Fruit fly (Drosophila melanogaster) whole organism, embryonic: ENCODE data around the gene Pc.

ENCODE experiments used
- CG10209 ChIP-seq: fragments of 200-800 bp; sonication (Bioruptor generic); optimal IDR thresholded peaks from 3 replicates; lab custom pipeline; 2017; ENCODE audit warnings: missing biosample characterization, mild to moderate bottlenecking, missing genetic modification characterization, missing genetic modification reagents
- CG11247 ChIP-seq: fragments of 200-800 bp; sonication (Bioruptor generic); IDR thresholded peaks from 2 replicates; pipeline ENCODE4 v1.3.6; 2022; ENCODE audit warnings: missing biosample characterization, missing genetic modification characterization
- CG12299 ChIP-seq: fragments of 200-800 bp; sonication (Bioruptor generic); optimal IDR thresholded peaks from 2 replicates; lab custom pipeline; 2018; ENCODE audit warnings: missing biosample characterization, mild to moderate bottlenecking, missing genetic modification characterization
- CG1233 ChIP-seq: fragments of 200-800 bp; sonication (Bioruptor generic); optimal IDR thresholded peaks from 4 replicates; lab custom pipeline; 2018; ENCODE audit warnings: missing biosample characterization, mild to moderate bottlenecking, missing genetic modification characterization
- CG13624 ChIP-seq: fragments of 200-800 bp; sonication (Bioruptor generic); optimal IDR thresholded peaks from 2 replicates; lab custom pipeline; 2016; ENCODE audit warnings: missing biosample characterization, missing genetic modification characterization
- CG17328 ChIP-seq: fragments of 200-800 bp; sonication (Bioruptor generic); IDR thresholded peaks from 2 replicates; pipeline ENCODE4 v1.3.6; 2022; ENCODE audit warnings: missing biosample characterization, missing genetic modification characterization
- CG17361 ChIP-seq: fragments of 200-800 bp; sonication (Bioruptor generic); IDR thresholded peaks from 3 replicates; pipeline ENCODE4 v1.3.6; 2022; ENCODE audit warnings: missing biosample characterization, missing genetic modification characterization
- CG2875 ChIP-seq: fragments of 200-800 bp; sonication (Bioruptor generic); optimal IDR thresholded peaks from 2 replicates; lab custom pipeline; 2017; ENCODE audit warnings: missing biosample characterization, mild to moderate bottlenecking, missing genetic modification characterization, missing genetic modification reagents
- CG32532 ChIP-seq: fragments of 200-800 bp; sonication (Bioruptor generic); IDR thresholded peaks from 2 replicates; pipeline ENCODE4 v1.3.6; 2022; ENCODE audit warnings: missing biosample characterization, missing genetic modification characterization
- CG33557 ChIP-seq: fragments of 200-800 bp; sonication (Bioruptor generic); optimal IDR thresholded peaks from 2 replicates; lab custom pipeline; 2019; ENCODE audit warnings: missing biosample characterization, mild to moderate bottlenecking, missing genetic modification characterization, moderate library complexity
- CG3995 ChIP-seq: fragments of 200-800 bp; sonication (Bioruptor generic); optimal IDR thresholded peaks from 3 replicates; lab custom pipeline; 2016; ENCODE audit warnings: missing biosample characterization, missing genetic modification characterization
- CG4360 ChIP-seq: fragments of 200-800 bp; sonication (Bioruptor generic); IDR thresholded peaks from 2 replicates; pipeline ENCODE4 v1.3.6; 2022; ENCODE audit warnings: missing biosample characterization, missing genetic modification characterization
- CG43689 ChIP-seq: fragments of 200-800 bp; sonication (Bioruptor generic); IDR thresholded peaks from 2 replicates; pipeline ENCODE4 v1.3.6; 2022; ENCODE audit warnings: missing biosample characterization, missing genetic modification characterization
- CG6254 ChIP-seq: fragments of 200-800 bp; sonication (Bioruptor generic); optimal IDR thresholded peaks from 3 replicates; lab custom pipeline; 2017; ENCODE audit warnings: mild to moderate bottlenecking, missing biosample characterization, missing genetic modification reagents, missing genetic modification characterization
- CG6813 ChIP-seq: fragments of 200-800 bp; sonication (Bioruptor generic); optimal IDR thresholded peaks from 2 replicates; lab custom pipeline; 2017; ENCODE audit warnings: missing biosample characterization, missing genetic modification characterization, mild to moderate bottlenecking, moderate library complexity, missing genetic modification reagents
- CG7556 ChIP-seq: fragments of 200-800 bp; sonication (Bioruptor generic); optimal IDR thresholded peaks from 2 replicates; lab custom pipeline; 2017; ENCODE audit warnings: missing biosample characterization, mild to moderate bottlenecking, missing genetic modification characterization
- CG9817 ChIP-seq: fragments of 200-800 bp; sonication (Bioruptor generic); optimal IDR thresholded peaks from 2 replicates; lab custom pipeline; 2018; ENCODE audit warnings: missing biosample characterization, mild to moderate bottlenecking, missing genetic modification characterization, moderate library complexity
- CG9932 ChIP-seq: fragments of 200-800 bp; sonication (Bioruptor generic); IDR thresholded peaks from 2 replicates; pipeline ENCODE4 v1.3.6; 2022; ENCODE audit warnings: missing biosample characterization, missing genetic modification characterization
- D19A ChIP-seq: fragments of 200-800 bp; optimal IDR thresholded peaks from 3 replicates; lab custom pipeline; 2019; ENCODE audit warnings: missing biosample characterization, mild to moderate bottlenecking, missing genetic modification characterization, moderate library complexity
- Dek ChIP-seq: fragments of 200-800 bp; sonication (Bioruptor generic); optimal IDR thresholded peaks from 3 replicates; lab custom pipeline; 2019; ENCODE audit warnings: missing biosample characterization, mild to moderate bottlenecking, missing genetic modification characterization, moderate library complexity
- Hr51 ChIP-seq, 2 experiments: fragments of 200-800 bp; sonication (Bioruptor generic); optimal IDR thresholded peaks; 2 replicates in 1 of 2; 3 replicates in 1 of 2; lab custom pipeline; 2016 to 2018; ENCODE audit warnings: missing biosample characterization in 2 of 2, missing genetic modification characterization in 2 of 2, mild to moderate bottlenecking in 1 of 2, moderate library complexity in 1 of 2
- Max ChIP-seq: fragments of 200-800 bp; sonication (Bioruptor generic); optimal IDR thresholded peaks from 2 replicates; lab custom pipeline; 2016; ENCODE audit warnings: missing biosample characterization, mild to moderate bottlenecking, missing genetic modification characterization
- Pdp1 ChIP-seq, 2 experiments: fragments of 200-800 bp; sonication (Bioruptor generic); optimal IDR thresholded peaks; 3 replicates each; lab custom pipeline; 2016; ENCODE audit warnings: missing biosample characterization in 2 of 2, missing genetic modification characterization in 2 of 2, mild to moderate bottlenecking in 1 of 2, moderate library complexity in 1 of 2
- Stat92E ChIP-seq, 3 experiments: fragments of >200 bp in 2 of 3; fragments of 200-800 bp in 1 of 3; sonication (Bioruptor generic) in 1 of 3; optimal IDR thresholded peaks; 2 replicates each; lab custom pipeline; 2017 to 2019; ENCODE audit warnings: missing biosample characterization in 3 of 3, missing genetic modification characterization in 3 of 3, mild to moderate bottlenecking in 1 of 3, moderate library complexity in 1 of 3
- Tbp ChIP-seq: fragments of >200 bp; optimal IDR thresholded peaks from 2 replicates; lab custom pipeline; 2018; ENCODE audit warnings: missing biosample characterization, missing genetic modification characterization
- Trl ChIP-seq, 3 experiments: fragments of >200 bp in 2 of 3; fragments of 200-800 bp in 1 of 3; sonication (Bioruptor generic) in 1 of 3; optimal IDR thresholded peaks; 2 replicates in 1 of 3; 3 replicates in 2 of 3; lab custom pipeline; 2016 to 2017; ENCODE audit warnings: missing biosample characterization in 1 of 3, missing genetic modification characterization in 1 of 3
- Usf ChIP-seq: fragments of 200-800 bp; sonication (Bioruptor generic); optimal IDR thresholded peaks from 2 replicates; lab custom pipeline; 2017; ENCODE audit warnings: missing genotype, missing biosample characterization, missing genetic modification characterization
- YL-1 ChIP-seq: fragments of 200-800 bp; sonication (Bioruptor generic); optimal IDR thresholded peaks from 3 replicates; lab custom pipeline; 2017; ENCODE audit warnings: missing biosample characterization, mild to moderate bottlenecking, missing genetic modification characterization
- ash1 ChIP-seq: fragments of 200-800 bp; sonication (Bioruptor generic); optimal IDR thresholded peaks from 2 replicates; lab custom pipeline; 2018; ENCODE audit warnings: missing biosample characterization, mild to moderate bottlenecking, missing genetic modification characterization
- cg ChIP-seq: fragments of 200-800 bp; sonication (Bioruptor generic); optimal IDR thresholded peaks from 3 replicates; lab custom pipeline; 2019; ENCODE audit warnings: missing biosample characterization, mild to moderate bottlenecking, missing genetic modification characterization, moderate library complexity
- chm ChIP-seq: fragments of 200-800 bp; sonication (Bioruptor generic); IDR thresholded peaks from 2 replicates; pipeline ENCODE4 v1.3.6; 2022; ENCODE audit warnings: missing biosample characterization, missing genetic modification characterization
- crc ChIP-seq: fragments of 200-800 bp; sonication (Bioruptor generic); optimal IDR thresholded peaks from 2 replicates; lab custom pipeline; 2016; ENCODE audit warnings: missing biosample characterization, missing genetic modification characterization
- dm ChIP-seq: fragments of 200-800 bp; sonication (Bioruptor generic); optimal IDR thresholded peaks from 3 replicates; lab custom pipeline; 2016; ENCODE audit warnings: missing biosample characterization, missing genetic modification characterization
- dmrt11E ChIP-seq: fragments of 200-800 bp; sonication (Bioruptor generic); optimal IDR thresholded peaks from 3 replicates; lab custom pipeline; 2018; ENCODE audit warnings: missing biosample characterization, mild to moderate bottlenecking, missing genetic modification characterization, moderate library complexity
- eve ChIP-seq, 2 experiments: fragments of >200 bp; optimal IDR thresholded peaks; 2 replicates each; lab custom pipeline; 2017; ENCODE audit warnings: missing biosample characterization in 2 of 2, missing genetic modification characterization in 2 of 2
- fd3F ChIP-seq: fragments of 200-800 bp; sonication (Bioruptor generic); optimal IDR thresholded peaks from 2 replicates; lab custom pipeline; 2018; ENCODE audit warnings: missing biosample characterization, mild to moderate bottlenecking, missing genetic modification characterization, moderate library complexity
- fd64A ChIP-seq: fragments of 200-800 bp; sonication (Bioruptor generic); optimal IDR thresholded peaks from 3 replicates; lab custom pipeline; 2018; ENCODE audit warnings: missing biosample characterization, mild to moderate bottlenecking, missing genetic modification characterization
- jumu ChIP-seq: fragments of 200-800 bp; sonication (Bioruptor generic); optimal IDR thresholded peaks from 3 replicates; lab custom pipeline; 2016; ENCODE audit warnings: missing biosample characterization, missing genetic modification characterization
- kay ChIP-seq: fragments of 200-800 bp; sonication (Bioruptor generic); optimal IDR thresholded peaks from 2 replicates; lab custom pipeline; 2016; ENCODE audit warnings: missing biosample characterization, missing genetic modification characterization
- oc ChIP-seq: fragments of 200-800 bp; sonication (Bioruptor generic); optimal IDR thresholded peaks from 2 replicates; lab custom pipeline; 2018; ENCODE audit warnings: missing biosample characterization, mild to moderate bottlenecking, missing genetic modification characterization, moderate library complexity
- pros ChIP-seq: fragments of 200-800 bp; sonication (Bioruptor generic); optimal IDR thresholded peaks from 3 replicates; lab custom pipeline; 2019; ENCODE audit warnings: missing biosample characterization, mild to moderate bottlenecking, missing genetic modification characterization, moderate library complexity
- ro ChIP-seq: fragments of 200-800 bp; sonication (Bioruptor generic); IDR thresholded peaks from 2 replicates; pipeline ENCODE4 v1.3.6; 2022; ENCODE audit warnings: missing biosample characterization, missing genetic modification characterization
- schlank ChIP-seq: fragments of 200-800 bp; sonication (Bioruptor generic); optimal IDR thresholded peaks from 2 replicates; lab custom pipeline; 2018; ENCODE audit warnings: missing biosample characterization, mild to moderate bottlenecking, missing genetic modification characterization
- tap ChIP-seq: fragments of 200-800 bp; optimal IDR thresholded peaks from 3 replicates; lab custom pipeline; 2019; ENCODE audit warnings: missing biosample characterization, mild to moderate bottlenecking, missing genetic modification characterization, moderate library complexity
- tio ChIP-seq: fragments of 200-800 bp; sonication (Bioruptor generic); optimal IDR thresholded peaks from 2 replicates; lab custom pipeline; 2017; ENCODE audit warnings: missing biosample characterization, missing genetic modification characterization, inconsistent platforms
- trh ChIP-seq: fragments of 200-800 bp; sonication (Bioruptor generic); optimal IDR thresholded peaks from 2 replicates; lab custom pipeline; 2016; ENCODE audit warnings: missing biosample characterization, missing genetic modification characterization
- unpg ChIP-seq: fragments of 200-800 bp; sonication (Bioruptor generic); optimal IDR thresholded peaks from 3 replicates; lab custom pipeline; 2018; ENCODE audit warnings: missing biosample characterization, mild to moderate bottlenecking, missing genetic modification characterization, moderate library complexity
- wdn ChIP-seq: fragments of 200-800 bp; sonication (Bioruptor generic); IDR thresholded peaks from 2 replicates; pipeline ENCODE4 v1.3.6; 2022; ENCODE audit warnings: missing biosample characterization, missing genetic modification characterization

Pc gene

dm6 chr3L:21279876-21280566 lies 37.8 kb downstream of the Pc start, which contains the start of gene AcCoAS (continued):
- TF ChIP-seq dmrt11E = no peak
- no peak for TF ChIP-seq CG2875 (GFP tag; lab: Kevin White, UChicago)
- peak; percentile 45 for TF ChIP-seq CG13624 (GFP tag; lab: Kevin White, UChicago)
- TF ChIP-seq Hr51 (GFP tag; optimal IDR thresholded peaks at IDR 0.05; lab: Kevin White, UChicago) = peak in 1 of 2 experiments; percentile 1
- TF ChIP-seq CG9932 (GFP tag; lab: Robert Waterston, UW) = peak; percentile 56; the same call in 1 of the 2 replicates
- TF ChIP-seq ash1 (GFP tag; lab: Kevin White, UChicago) = peak; percentile 15
- peak; percentile 59; the same call in 1 of the 2 replicates for TF ChIP-seq CG32532 (GFP tag; lab: Robert Waterston, UW)
- TF ChIP-seq eve (GFP tag; optimal IDR thresholded peaks at IDR 0.05; lab: Kevin White, UChicago) = no peak
- peak; percentile 13 for TF ChIP-seq jumu (GFP tag; lab: Kevin White, UChicago)
- no peak; the same call in 1 of the 2 replicates for TF ChIP-seq CG4360 (GFP tag; lab: Robert Waterston, UW)
- peak; percentile 14 for TF ChIP-seq CG6254 (GFP tag; lab: Kevin White, UChicago)
- TF ChIP-seq D19A (tag; lab: Kevin White, UChicago) = no peak
- no peak for TF ChIP-seq wdn
- TF ChIP-seq pros (GFP tag; lab: Kevin White, UChicago) = peak; percentile 56
- TF ChIP-seq schlank = peak; percentile 44
- TF ChIP-seq CG17361 (GFP tag; lab: Robert Waterston, UW) = no peak
- TF ChIP-seq Dek (tag; lab: Kevin White, UChicago) = peak; percentile 10
- no peak for TF ChIP-seq CG3995 (GFP tag; lab: Kevin White, UChicago)
- TF ChIP-seq CG6813 (GFP tag; lab: Kevin White, UChicago) = peak; percentile 9
- peak; percentile 45 for TF ChIP-seq dm (GFP tag; lab: Kevin White, UChicago)
- TF ChIP-seq CG1233 (GFP tag; lab: Kevin White, UChicago) = peak; percentile 31
- no peak for TF ChIP-seq fd64A
- TF ChIP-seq Max (GFP tag; lab: Kevin White, UChicago) = no peak
- TF ChIP-seq cg (GFP tag; lab: Kevin White, UChicago) = no peak
- TF ChIP-seq CG17328 (GFP tag; lab: Robert Waterston, UW) = no peak
- TF ChIP-seq fd3F (GFP tag; lab: Kevin White, UChicago) = no peak
- no peak for TF ChIP-seq Stat92E (GFP tag; optimal IDR thresholded peaks at IDR 0.05; lab: Kevin White, UChicago)
- peak; percentile 32 for TF ChIP-seq CG7556 (GFP tag; lab: Kevin White, UChicago)
- no peak for TF ChIP-seq Tbp (GFP tag; lab: Kevin White, UChicago)
- no peak for TF ChIP-seq tio (GFP tag; lab: Kevin White, UChicago)
- TF ChIP-seq Trl (optimal IDR thresholded peaks at IDR 0.05; lab: Kevin White, UChicago) = peak in 1 of 2 experiments; percentile 61
- peak; percentile 8 for TF ChIP-seq Trl (GFP tag; optimal IDR thresholded peaks at IDR 0.05; lab: Kevin White, UChicago)
- no peak for TF ChIP-seq chm (GFP tag; lab: Robert Waterston, UW)
- no peak for TF ChIP-seq Usf
- no peak for TF ChIP-seq tap
- TF ChIP-seq CG11247 (GFP tag; lab: Robert Waterston, UW) = no peak
- TF ChIP-seq CG9817 (tag; lab: Kevin White, UChicago) = no peak
- no peak for TF ChIP-seq CG12299
- peak; percentile 27 for TF ChIP-seq unpg
- no peak for TF ChIP-seq CG43689 (GFP tag; lab: Robert Waterston, UW)
- TF ChIP-seq kay (GFP tag; lab: Kevin White, UChicago) = peak; percentile 46
- TF ChIP-seq CG33557 (GFP tag; lab: Kevin White, UChicago) = no peak
- TF ChIP-seq Pdp1 (GFP tag; optimal IDR thresholded peaks at IDR 0.05; lab: Kevin White, UChicago) = peak; percentile 16 to 87
- peak; percentile 0 for TF ChIP-seq YL-1 (GFP tag; lab: Kevin White, UChicago)
- no peak for TF ChIP-seq oc (tag; lab: Kevin White, UChicago)
- TF ChIP-seq ro (GFP tag; lab: Robert Waterston, UW) = no peak
- TF ChIP-seq CG10209 (GFP tag; lab: Kevin White, UChicago) = peak; percentile 7
- TF ChIP-seq crc = no peak
- TF ChIP-seq trh = no peak
